Worm (Caenorhabditis elegans) whole organism, late embryonic: ENCODE data around the gene C25H3.3.

Experiments
- C08G9.2 ChIP-seq: sonication (generic microtip); optimal IDR thresholded peaks from 2 replicates; lab custom pipeline; 2016; ENCODE audit warnings: mild to moderate bottlenecking, missing genetic modification characterization, moderate library complexity, missing compliant biosample characterization
- F13H6.1 ChIP-seq: sonication (generic microtip); optimal IDR thresholded peaks from 2 replicates; lab custom pipeline; 2016; ENCODE audit warnings: missing genetic modification characterization, missing compliant biosample characterization
- K09A11.1 ChIP-seq: sonication (generic microtip); optimal IDR thresholded peaks from 2 replicates; lab custom pipeline; 2017; ENCODE audit warnings: antibody characterized with exemption, mild to moderate bottlenecking, missing genetic modification characterization, missing compliant biosample characterization; ENCODE audit not compliant: insufficient read depth
- ceh-14 ChIP-seq: sonication (generic microtip); optimal IDR thresholded peaks from 2 replicates; lab custom pipeline; 2016; ENCODE audit warnings: missing genotype, missing genetic modification characterization, missing compliant biosample characterization
- ceh-18 ChIP-seq: sonication (generic microtip); optimal IDR thresholded peaks from 2 replicates; lab custom pipeline; 2016; ENCODE audit warnings: missing genetic modification characterization, missing compliant biosample characterization
- ceh-19 ChIP-seq: fragments of 200-800 bp; sonication (Bioruptor generic); optimal IDR thresholded peaks from 2 replicates; lab custom pipeline; 2018; ENCODE audit warnings: mild to moderate bottlenecking, missing genetic modification characterization, missing compliant biosample characterization
- ceh-30 ChIP-seq: fragments of 150-350 bp; optimal IDR thresholded peaks from 2 replicates; lab custom pipeline; 2014; ENCODE audit warnings: missing biosample characterization, missing genetic modification characterization
- ceh-31 ChIP-seq: sonication (generic microtip); optimal IDR thresholded peaks from 2 replicates; lab custom pipeline; 2016; ENCODE audit warnings: missing genetic modification characterization, missing compliant biosample characterization
- ceh-34 ChIP-seq: sonication (generic microtip); optimal IDR thresholded peaks from 2 replicates; lab custom pipeline; 2016; ENCODE audit warnings: mild to moderate bottlenecking, missing genetic modification characterization, missing compliant biosample characterization
- ceh-48 ChIP-seq: sonication (generic microtip); optimal IDR thresholded peaks from 2 replicates; lab custom pipeline; 2016; ENCODE audit warnings: missing genetic modification characterization, inconsistent platforms, missing compliant biosample characterization
- ceh-6 ChIP-seq: fragments of 200-800 bp; sonication (Bioruptor generic); optimal IDR thresholded peaks from 2 replicates; lab custom pipeline; 2018; ENCODE audit warnings: mild to moderate bottlenecking, missing genetic modification characterization, missing compliant biosample characterization
- che-1 ChIP-seq: sonication (generic microtip); optimal IDR thresholded peaks from 2 replicates; lab custom pipeline; 2016; ENCODE audit warnings: mild to moderate bottlenecking, missing genetic modification characterization, missing compliant biosample characterization
- dve-1 ChIP-seq: sonication (generic microtip); optimal IDR thresholded peaks from 2 replicates; lab custom pipeline; 2017; ENCODE audit warnings: antibody characterized with exemption, mild to moderate bottlenecking, missing genetic modification characterization, missing compliant biosample characterization
- elt-2 ChIP-seq: sonication (generic microtip); optimal IDR thresholded peaks from 2 replicates; lab custom pipeline; 2016; ENCODE audit warnings: missing genetic modification reagents, missing genetic modification characterization, missing compliant biosample characterization
- eyg-1 ChIP-seq: sonication (generic microtip); optimal IDR thresholded peaks from 2 replicates; lab custom pipeline; 2016; ENCODE audit warnings: missing genotype, missing genetic modification characterization, missing compliant biosample characterization
- fkh-6 ChIP-seq: sonication (generic microtip); optimal IDR thresholded peaks from 2 replicates; lab custom pipeline; 2016; ENCODE audit warnings: missing genetic modification characterization, missing compliant biosample characterization
- hlh-15 ChIP-seq: sonication (generic microtip); optimal IDR thresholded peaks from 2 replicates; lab custom pipeline; 2016; ENCODE audit warnings: missing genetic modification characterization, missing compliant biosample characterization
- hlh-30 ChIP-seq: sonication (generic microtip); optimal IDR thresholded peaks from 2 replicates; lab custom pipeline; 2017; ENCODE audit warnings: antibody characterized with exemption, missing genetic modification characterization, missing compliant biosample characterization; ENCODE audit not compliant: insufficient read depth
- lim-6 ChIP-seq: sonication (generic microtip); optimal IDR thresholded peaks from 2 replicates; lab custom pipeline; 2016; ENCODE audit warnings: missing genetic modification characterization, missing compliant biosample characterization
- madf-2 ChIP-seq: sonication (generic microtip); optimal IDR thresholded peaks from 2 replicates; lab custom pipeline; 2017; ENCODE audit warnings: missing genetic modification characterization, missing compliant biosample characterization
- nfya-1 ChIP-seq: sonication (generic microtip); optimal IDR thresholded peaks from 2 replicates; lab custom pipeline; 2017; ENCODE audit warnings: missing genetic modification characterization, mild to moderate bottlenecking, missing compliant biosample characterization, antibody characterized with exemption, moderate library complexity
- nhr-11 ChIP-seq: fragments of 150-350 bp; optimal IDR thresholded peaks from 2 replicates; lab custom pipeline; 2014; ENCODE audit warnings: missing biosample characterization, missing genetic modification characterization
- pag-3 ChIP-seq: sonication (generic microtip); optimal IDR thresholded peaks from 2 replicates; lab custom pipeline; 2016; ENCODE audit warnings: missing compliant biosample characterization, missing genetic modification characterization, borderline replicate concordance
- pat-9 ChIP-seq: fragments of 200-800 bp; sonication (Bioruptor generic); optimal IDR thresholded peaks from 2 replicates; lab custom pipeline; 2018; ENCODE audit warnings: mild to moderate bottlenecking, missing genetic modification characterization, moderate library complexity, missing compliant biosample characterization
- pqm-1 ChIP-seq: sonication (generic microtip); optimal IDR thresholded peaks from 2 replicates; lab custom pipeline; 2016; ENCODE audit warnings: missing genetic modification characterization, missing compliant biosample characterization
- pros-1 ChIP-seq: fragments of 150-350 bp; optimal IDR thresholded peaks from 2 replicates; lab custom pipeline; 2014; ENCODE audit warnings: missing biosample characterization, missing genetic modification reagents, missing genetic modification characterization
- ref-2 ChIP-seq: sonication (generic microtip); optimal IDR thresholded peaks from 2 replicates; lab custom pipeline; 2016; ENCODE audit warnings: missing genetic modification characterization, missing compliant biosample characterization
- rnt-1 ChIP-seq: sonication (generic microtip); optimal IDR thresholded peaks from 2 replicates; lab custom pipeline; 2016; ENCODE audit warnings: missing genetic modification characterization, missing compliant biosample characterization
- sdc-2 ChIP-seq: sonication (generic microtip); optimal IDR thresholded peaks from 2 replicates; lab custom pipeline; 2016; ENCODE audit warnings: missing genotype, missing genetic modification characterization, missing compliant biosample characterization
- tbx-2 ChIP-seq: sonication (generic microtip); optimal IDR thresholded peaks from 2 replicates; lab custom pipeline; 2016; ENCODE audit warnings: missing genetic modification characterization, missing compliant biosample characterization
- unc-3 ChIP-seq, 2 experiments: fragments of 200-800 bp in 1 of 2; sonication (Bioruptor generic) in 1 of 2; sonication (generic microtip) in 1 of 2; conservative IDR thresholded peaks in 1 of 2; optimal IDR thresholded peaks in 1 of 2; 2 replicates each; pipeline versions ENCODE4 v1.3.6 to Lab custom; 2016 to 2022; ENCODE audit warnings: missing compliant biosample characterization in 2 of 2, missing genetic modification characterization in 2 of 2, missing genetic modification reagents in 1 of 2
- unc-42 ChIP-seq: sonication (generic microtip); optimal IDR thresholded peaks from 2 replicates; lab custom pipeline; 2016; ENCODE audit warnings: missing genotype, missing genetic modification characterization, missing compliant biosample characterization
- unc-55 ChIP-seq: sonication (generic microtip); optimal IDR thresholded peaks from 2 replicates; lab custom pipeline; 2017; ENCODE audit warnings: missing biosample characterization, missing genetic modification reagents, missing genetic modification characterization
- unc-86 ChIP-seq: sonication (generic microtip); optimal IDR thresholded peaks from 2 replicates; lab custom pipeline; 2016; ENCODE audit warnings: missing genetic modification characterization, missing compliant biosample characterization

Gene C25H3.3

DNA sequence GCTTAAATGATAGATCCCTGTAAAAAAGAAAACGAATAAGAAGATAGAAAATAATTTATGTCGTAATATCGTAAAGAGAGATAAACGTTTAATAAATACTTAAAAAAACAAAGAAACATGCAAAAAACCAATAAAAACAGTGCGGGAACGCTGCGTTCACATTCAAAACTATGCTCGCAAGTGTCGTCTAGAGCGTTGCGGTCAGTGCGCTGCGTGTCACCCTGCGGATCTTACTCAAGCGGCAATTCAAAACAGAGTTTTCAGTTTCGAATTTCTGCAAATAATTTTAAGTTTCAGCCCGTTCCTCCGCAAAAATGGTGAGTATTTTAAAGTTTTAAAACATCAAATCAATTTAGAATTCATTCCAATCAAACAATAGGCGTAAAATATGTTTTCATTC, 20.8 kb downstream of the C25H3.3 start, which contains the start of the genes tiar-1 and lelo-4 (continued):
- TF ChIP-seq pag-3 (tag; lab: Kevin White, UChicago), result no peak
- TF ChIP-seq, all 69 proteins: peak for 6

DNA sequence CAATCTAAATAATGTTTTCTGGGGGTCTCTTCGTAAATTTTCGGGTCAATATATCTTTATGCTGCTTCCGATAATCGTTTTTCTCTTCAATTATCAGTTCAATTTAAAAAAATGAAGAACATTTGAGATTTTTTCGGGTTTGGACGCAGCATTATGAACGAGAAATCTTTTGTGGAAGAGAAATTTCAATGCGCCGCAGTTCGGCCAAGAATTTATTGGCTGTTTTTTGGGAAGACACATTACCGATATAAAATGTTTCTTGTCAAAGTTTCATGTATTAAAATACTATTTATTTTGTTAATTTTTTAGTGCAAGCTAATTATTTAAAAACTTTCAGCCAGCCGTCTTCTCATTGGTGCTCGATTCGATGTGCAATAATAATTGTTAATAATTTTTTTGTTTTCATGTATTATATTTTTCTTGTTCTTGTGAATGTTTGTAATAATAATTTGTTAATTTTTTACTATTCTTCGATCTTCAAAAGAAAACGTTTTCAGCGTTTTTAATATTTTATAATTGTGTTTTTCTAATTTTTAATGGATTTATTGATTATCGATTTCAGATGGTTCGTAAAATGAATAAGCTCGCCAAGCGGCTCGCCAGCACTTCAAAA, 21.9 kb downstream of the C25H3.3 start, which contains the start of the genes C18A3.10 and C18A3.3:
Gene C18A3.10 (minus strand): TSS at position 101 of the 613 bp plus-strand sequence.
Gene C18A3.3 (plus strand): TSS at position 563 of the 613 bp plus-strand sequence.
- TF ChIP-seq eyg-1 (tag; lab: Kevin White, UChicago) (no peak), C08G9.2 (tag; lab: Kevin White, UChicago) (no peak), pqm-1 (tag; lab: Kevin White, UChicago) (no peak), ceh-6 (GFP tag; lab: Kevin White, UChicago) (no peak), madf-2 (tag; lab: Kevin White, UChicago) (no peak), hlh-30 (tag; lab: Kevin White, UChicago) (no peak), che-1 (tag; lab: Kevin White, UChicago) (no peak), sdc-2 (no peak), pros-1 (tag; lab: Kevin White, UChicago) (no peak), unc-3 (GFP tag; conservative IDR thresholded peaks at IDR 0.05; lab: Robert Waterston, UW) (no peak), unc-3 (tag; optimal IDR thresholded peaks at IDR 0.05; lab: Kevin White, UChicago) (no peak), K09A11.1 (tag; lab: Kevin White, UChicago) (no peak), tbx-2 (no peak), rnt-1 (tag; lab: Kevin White, UChicago) (no peak), hlh-15 (tag; lab: Kevin White, UChicago) (no peak), pat-9 (tag; lab: Kevin White, UChicago) (no peak), dve-1 (no peak), ceh-14 (tag; lab: Kevin White, UChicago) (no peak)

DNA sequence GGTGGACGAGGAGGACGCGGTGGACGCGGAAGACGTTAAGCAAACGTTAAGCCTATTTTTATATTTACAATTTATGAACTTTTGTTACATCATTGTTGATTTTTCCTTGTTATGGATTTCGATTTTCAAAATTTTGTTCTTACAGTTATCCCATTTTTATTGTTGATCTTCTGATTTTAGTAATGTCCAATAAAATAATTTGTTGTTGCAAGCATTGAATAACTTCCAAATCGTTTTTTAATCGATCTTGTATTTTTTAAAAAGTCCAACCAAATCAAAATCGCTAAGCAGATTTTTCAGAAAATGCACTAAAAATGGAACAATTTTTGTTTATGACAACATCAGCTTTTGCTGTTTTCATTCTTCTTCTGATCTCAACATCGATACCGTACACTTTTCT, 23.8 kb downstream of the C25H3.3 start, which contains the start of gene zipt-3:
Gene zipt-3 (plus strand): TSS at position 301 of the 400 bp plus-strand sequence.
- no peak for TF ChIP-seq nhr-11 (tag; lab: Kevin White, UChicago)
- TF ChIP-seq, all 69 proteins: peak for 0

DNA sequence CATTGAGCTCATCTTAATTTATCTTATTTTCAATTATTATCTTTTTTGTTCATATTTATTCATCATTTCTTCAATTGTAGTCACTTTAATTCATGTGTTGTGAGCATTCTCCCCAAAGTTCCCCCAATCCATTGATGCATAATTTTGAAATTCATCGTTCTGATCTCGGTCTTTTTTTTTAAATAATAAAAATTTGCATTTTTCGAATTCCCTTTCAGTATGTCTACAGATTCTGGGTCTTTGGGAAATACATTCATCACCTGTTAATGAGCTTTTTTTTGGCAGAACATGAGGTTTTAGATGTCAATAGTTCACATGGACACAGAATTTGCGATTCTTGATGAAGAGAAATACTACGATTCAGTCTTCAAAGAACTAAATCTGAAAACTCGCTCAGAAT, 25.9 kb downstream of the C25H3.3 start, which contains the start of gene damt-1:
Gene damt-1 (plus strand): TSS at position 301 of the 400 bp plus-strand sequence.
- TF ChIP-seq ceh-14 (tag; lab: Kevin White, UChicago) (no peak), nfya-1 (tag; lab: Kevin White, UChicago) (no peak), unc-55 (GFP tag; lab: Kevin White, UChicago) (no peak), nhr-11 (tag; lab: Kevin White, UChicago) (no peak), ref-2 (no peak), elt-2 (no peak), unc-86 (tag; lab: Kevin White, UChicago) (no peak), ceh-34 (tag; lab: Kevin White, UChicago) (no peak), ceh-30 (no peak)

DNA sequence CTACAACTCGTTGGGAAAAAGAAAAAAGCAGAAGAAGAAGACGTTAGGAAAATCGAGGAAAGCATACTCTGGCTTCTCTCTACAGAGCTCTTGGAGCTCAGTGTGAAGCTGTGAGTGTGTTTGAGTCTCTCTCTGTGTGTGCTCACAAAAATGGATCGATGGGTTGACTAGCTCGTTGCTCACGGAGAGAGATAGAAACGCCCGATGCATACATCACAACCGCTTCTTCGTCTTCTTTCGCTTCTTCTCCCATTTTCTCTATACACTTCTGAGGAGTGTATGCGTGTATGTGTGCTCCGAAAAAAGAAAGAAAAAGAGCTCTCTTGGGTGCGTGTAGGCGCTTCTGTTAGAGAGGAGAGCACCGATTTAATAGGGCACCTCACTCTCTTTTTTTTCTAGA, 31.1 kb downstream of the C25H3.3 start:
- no peak for TF ChIP-seq lim-6 (tag; lab: Kevin White, UChicago)
- TF ChIP-seq tbx-2, result peak; percentile 29
- TF ChIP-seq pros-1 (tag; lab: Kevin White, UChicago), result no peak
- TF ChIP-seq K09A11.1 (tag; lab: Kevin White, UChicago), result no peak
- TF ChIP-seq nfya-1 (tag; lab: Kevin White, UChicago), result peak; percentile 36
- no peak for TF ChIP-seq fkh-6 (tag; lab: Kevin White, UChicago)
- peak; percentile 31 for TF ChIP-seq ceh-19 (GFP tag; lab: Kevin White, UChicago)
- TF ChIP-seq unc-42, result peak; percentile 81
- peak; percentile 76 for TF ChIP-seq ceh-48
- TF ChIP-seq sdc-2, result no peak
- no peak for TF ChIP-seq elt-2
- TF ChIP-seq F13H6.1, result no peak
- TF ChIP-seq ceh-31 (tag; lab: Kevin White, UChicago), result peak; percentile 78
- TF ChIP-seq ceh-18 (tag; lab: Kevin White, UChicago), result peak; percentile 22
- TF ChIP-seq pat-9 (tag; lab: Kevin White, UChicago), result no peak
